Worm (Caenorhabditis elegans): ENCODE data around the gene R05G6.10.

R05G6.10 gene

ce11 chrIV:7505866-7506488 lies 36.4 kb downstream of the R05G6.10 start (continued):
- TF ChIP-seq ces-1 (GFP tag; optimal IDR thresholded peaks at IDR 0.05) (no peak), nhr-11 (tag; optimal IDR thresholded peaks at IDR 0.05) (no peak), Y105C5A.15 (GFP tag; IDR thresholded peaks at IDR 0.05) (no peak), saeg-2 (GFP tag; IDR thresholded peaks at IDR 0.05) (no peak), nhr-6 (tag; optimal IDR thresholded peaks at IDR 0.05) (no peak), nhr-42 (GFP tag; IDR thresholded peaks at IDR 0.05) (no peak), ceh-32 (tag; optimal IDR thresholded peaks at IDR 0.05; ENCODE audit: poor library complexity) (no peak), jun-1 (tag; optimal IDR thresholded peaks at IDR 0.05) (no peak), Y5F2A.4 (GFP tag; optimal IDR thresholded peaks at IDR 0.05) (no peak), ceh-44 (GFP tag; IDR thresholded peaks at IDR 0.05) (no peak), unc-62 (GFP tag; optimal IDR thresholded peaks at IDR 0.05 in 1 of 2) (peak in 1 of 2 experiments; percentile 74), unc-62 (tag; optimal IDR thresholded peaks at IDR 0.05) (no peak), F10B5.3 (tag; optimal IDR thresholded peaks at IDR 0.05) (no peak)

ce11 chrIV:7503322-7503721 lies 39.0 kb downstream of the R05G6.10 start, which contains the start of gene glt-6:
glt-6 (plus strand) TSS chrIV:7503622.
- TF ChIP-seq ZK337.2 (GFP tag; IDR thresholded peaks at IDR 0.05): no peak
- no peak for TF ChIP-seq hmg-1.1 (GFP tag; IDR thresholded peaks at IDR 0.05)

- no peak for TF ChIP-seq nhr-111 (GFP tag; optimal IDR thresholded peaks at IDR 0.05)
- TF ChIP-seq saeg-2 (GFP tag; IDR thresholded peaks at IDR 0.05): no peak
- TF ChIP-seq daf-16 (GFP tag; optimal IDR thresholded peaks at IDR 0.05): no peak
- peak; percentile 20 for TF ChIP-seq daf-16 (tag; optimal IDR thresholded peaks at IDR 0.05)
- peak; percentile 1 for TF ChIP-seq pqm-1 (tag; optimal IDR thresholded peaks at IDR 0.05)
- TF ChIP-seq dmd-6 (GFP tag; IDR thresholded peaks at IDR 0.05): peak; percentile 39; the same call in 1 of the 2 replicates
- TF ChIP-seq php-3 (GFP tag; IDR thresholded peaks at IDR 0.05): peak; percentile 74
- TF ChIP-seq dve-1 (tag; optimal IDR thresholded peaks at IDR 0.05; ENCODE audit: insufficient read depth): peak; percentile 8
Observed at ce11 chrIV:7501337-7501736, 41.0 kb downstream of the R05G6.10 start, which contains the start of gene F55G1.15. F55G1.15 (minus strand) TSS chrIV:7501437.

ce11 chrIV:7500924-7501323 lies 41.4 kb downstream of the R05G6.10 start:
- TF ChIP-seq daf-8 (GFP tag; IDR thresholded peaks at IDR 0.05) (no peak), nhr-28 (tag; optimal IDR thresholded peaks at IDR 0.05) (no peak), sdz-12 (GFP tag; optimal IDR thresholded peaks at IDR 0.05) (no peak), tag-97 (GFP tag; IDR thresholded peaks at IDR 0.05) (no peak), ceh-28 (tag; optimal IDR thresholded peaks at IDR 0.05) (no peak), snpc-1.2 (GFP tag; IDR thresholded peaks at IDR 0.05) (no peak), tra-1 (GFP tag; IDR thresholded peaks at IDR 0.05) (no peak), unc-39 (tag; optimal IDR thresholded peaks at IDR 0.05) (no peak), madf-9 (GFP tag; conservative IDR thresholded peaks at IDR 0.05) (no peak), snpc-4 (tag; optimal IDR thresholded peaks at IDR 0.05) (no peak), set-16 (GFP tag; IDR thresholded peaks at IDR 0.05) (no peak), rbr-2 (tag; optimal IDR thresholded peaks at IDR 0.05) (no peak), vab-7 (GFP tag; IDR thresholded peaks at IDR 0.05) (no peak), daf-19 (GFP tag; conservative IDR thresholded peaks at IDR 0.05) (no peak), ama-1 (optimal IDR thresholded peaks at IDR 0.05) (no peak), lin-13 (GFP tag; optimal IDR thresholded peaks at IDR 0.05) (no peak), pqm-1 (tag; optimal IDR thresholded peaks at IDR 0.05) (no peak), dmd-9 (GFP tag; IDR thresholded peaks at IDR 0.05) (no peak)
